Fruit fly (Drosophila melanogaster) whole organism, embryonic: ENCODE results near the gene CG13898.

Experiments used
- ATbp ChIP-seq: fragments of 200-800 bp; sonication (Bioruptor generic); optimal IDR thresholded peaks from 2 replicates; lab custom pipeline; 2017; ENCODE audit warnings: missing biosample characterization, mild to moderate bottlenecking, missing genetic modification characterization, missing genetic modification reagents
- Blimp-1 ChIP-seq: fragments of 200-800 bp; sonication (Bioruptor generic); optimal IDR thresholded peaks from 3 replicates; lab custom pipeline; 2018; ENCODE audit warnings: missing biosample characterization, missing genetic modification characterization, mild to moderate bottlenecking, moderate library complexity, missing genetic modification reagents
- CG12236 ChIP-seq: fragments of 200-800 bp; sonication (Bioruptor generic); optimal IDR thresholded peaks from 2 replicates; lab custom pipeline; 2016; ENCODE audit warnings: missing biosample characterization, missing genetic modification characterization
- CG1603 ChIP-seq: fragments of 200-800 bp; sonication (Bioruptor generic); optimal IDR thresholded peaks from 2 replicates; lab custom pipeline; 2019; ENCODE audit warnings: missing biosample characterization, mild to moderate bottlenecking, missing genetic modification characterization, moderate library complexity
- CG2678 ChIP-seq: fragments of 200-800 bp; sonication (Bioruptor generic); optimal IDR thresholded peaks from 3 replicates; lab custom pipeline; 2019; ENCODE audit warnings: missing biosample characterization, mild to moderate bottlenecking, missing genetic modification characterization, moderate library complexity
- CG31388 ChIP-seq: fragments of 200-800 bp; sonication (Bioruptor generic); optimal IDR thresholded peaks from 2 replicates; lab custom pipeline; 2016; ENCODE audit warnings: missing biosample characterization, missing genetic modification characterization
- CG31441 ChIP-seq: fragments of 200-800 bp; sonication (Bioruptor generic); IDR thresholded peaks from 2 replicates; pipeline ENCODE4 v1.3.6; 2022; ENCODE audit warnings: missing biosample characterization, missing genetic modification characterization
- CG5953 ChIP-seq: fragments of 200-800 bp; sonication (Bioruptor generic); IDR thresholded peaks from 2 replicates; pipeline ENCODE4 v1.3.6; 2022; ENCODE audit warnings: missing biosample characterization, missing genetic modification characterization
- CG7839 ChIP-seq: fragments of 200-800 bp; sonication (Bioruptor generic); optimal IDR thresholded peaks from 3 replicates; lab custom pipeline; 2018; ENCODE audit warnings: missing biosample characterization, mild to moderate bottlenecking, missing genetic modification characterization, moderate library complexity
- CG8388 ChIP-seq: fragments of 200-800 bp; sonication (Bioruptor generic); optimal IDR thresholded peaks from 2 replicates; lab custom pipeline; 2019; ENCODE audit warnings: missing biosample characterization, mild to moderate bottlenecking, missing genetic modification characterization, moderate library complexity
- CG9797 ChIP-seq: fragments of 200-800 bp; sonication (Bioruptor generic); optimal IDR thresholded peaks from 3 replicates; lab custom pipeline; 2018; ENCODE audit warnings: missing biosample characterization, mild to moderate bottlenecking, missing genetic modification characterization
- Dip3 ChIP-seq: fragments of 200-800 bp; sonication (Bioruptor generic); optimal IDR thresholded peaks from 3 replicates; lab custom pipeline; 2016; ENCODE audit warnings: missing biosample characterization, missing genetic modification characterization
- Dll ChIP-seq: fragments of 200-800 bp; sonication (Bioruptor generic); IDR thresholded peaks from 4 replicates; pipeline ENCODE4 v1.3.6; 2022; ENCODE audit warnings: missing biosample characterization, missing genetic modification characterization; ENCODE audit not compliant: partially characterized antibody
- Drgx ChIP-seq: fragments of 200-800 bp; sonication (Bioruptor generic); IDR thresholded peaks from 2 replicates; pipeline ENCODE4 v1.3.6; 2022; ENCODE audit warnings: missing biosample characterization, missing genetic modification characterization
- HLH4C ChIP-seq: fragments of 200-800 bp; sonication (Bioruptor generic); IDR thresholded peaks from 3 replicates; pipeline ENCODE4 v1.3.6; 2022; ENCODE audit warnings: missing biosample characterization, missing genetic modification characterization; ENCODE audit not compliant: partially characterized antibody
- NC2α ChIP-seq: fragments of 200-800 bp; sonication (Bioruptor generic); optimal IDR thresholded peaks from 2 replicates; lab custom pipeline; 2016; ENCODE audit warnings: missing biosample characterization, missing genetic modification characterization
- Nf-YA ChIP-seq: fragments of 200-800 bp; sonication (Bioruptor generic); IDR thresholded peaks from 2 replicates; pipeline ENCODE4 v1.3.6; 2022; ENCODE audit warnings: missing biosample characterization, missing genetic modification characterization
- Oli ChIP-seq: fragments of 200-800 bp; sonication (Bioruptor generic); optimal IDR thresholded peaks from 2 replicates; lab custom pipeline; 2018; ENCODE audit warnings: missing biosample characterization, mild to moderate bottlenecking, missing genetic modification characterization, moderate library complexity
- Poxn ChIP-seq: fragments of 200-800 bp; sonication (Bioruptor generic); IDR thresholded peaks from 2 replicates; pipeline ENCODE4 v1.3.6; 2022; ENCODE audit warnings: missing biosample characterization, missing genetic modification characterization
- Rfx ChIP-seq: fragments of 200-800 bp; sonication (Bioruptor generic); IDR thresholded peaks from 2 replicates; pipeline ENCODE4 v1.3.6; 2022; ENCODE audit warnings: missing biosample characterization, missing genetic modification characterization
- Sry-β ChIP-seq: fragments of 200-800 bp; sonication (Bioruptor generic); optimal IDR thresholded peaks from 2 replicates; lab custom pipeline; 2018; ENCODE audit warnings: missing biosample characterization, mild to moderate bottlenecking, missing genetic modification characterization, moderate library complexity
- Xbp1 ChIP-seq: fragments of 200-800 bp; sonication (Bioruptor generic); optimal IDR thresholded peaks from 3 replicates; lab custom pipeline; 2016; ENCODE audit warnings: missing biosample characterization, mild to moderate bottlenecking, missing genetic modification characterization
- aop ChIP-seq: fragments of 200-800 bp; sonication (Bioruptor generic); IDR thresholded peaks from 2 replicates; pipeline ENCODE4 v1.3.6; 2022; ENCODE audit warnings: missing biosample characterization, missing genetic modification characterization
- ara ChIP-seq: fragments of 200-800 bp; sonication (Bioruptor generic); IDR thresholded peaks from 2 replicates; pipeline ENCODE4 v1.3.6; 2022; ENCODE audit warnings: missing biosample characterization, missing genetic modification characterization
- bsh ChIP-seq, 2 experiments: fragments of 200-800 bp; sonication (Bioruptor generic); optimal IDR thresholded peaks; 2 replicates each; lab custom pipeline; 2017 to 2018; ENCODE audit warnings: mild to moderate bottlenecking in 2 of 2, missing biosample characterization in 2 of 2, missing genetic modification characterization in 2 of 2, moderate library complexity in 1 of 2
- ci ChIP-seq: fragments of 200-800 bp; sonication (Bioruptor generic); IDR thresholded peaks from 3 replicates; pipeline ENCODE4 v1.3.6; 2022; ENCODE audit warnings: missing biosample characterization, missing genetic modification characterization
- crp ChIP-seq, 2 experiments: fragments of 200-800 bp; sonication (Bioruptor generic); optimal IDR thresholded peaks; 2 replicates in 1 of 2; 3 replicates in 1 of 2; lab custom pipeline; 2017; ENCODE audit warnings: missing biosample characterization in 2 of 2, missing genetic modification characterization in 2 of 2, mild to moderate bottlenecking in 1 of 2, moderate library complexity in 1 of 2
- danr ChIP-seq: fragments of 200-800 bp; sonication (Bioruptor generic); IDR thresholded peaks from 2 replicates; pipeline ENCODE4 v1.3.6; 2022; ENCODE audit warnings: missing biosample characterization, missing genetic modification characterization
- dmrt99B ChIP-seq: fragments of 200-800 bp; sonication (Bioruptor generic); optimal IDR thresholded peaks from 2 replicates; lab custom pipeline; 2018; ENCODE audit warnings: missing biosample characterization, mild to moderate bottlenecking, missing genetic modification characterization, moderate library complexity
- dysf ChIP-seq: fragments of 200-800 bp; sonication (Bioruptor generic); IDR thresholded peaks from 3 replicates; pipeline ENCODE4 v1.3.6; 2022; ENCODE audit warnings: missing biosample characterization, missing genetic modification characterization
- en ChIP-seq: fragments of 200-800 bp; sonication (Bioruptor generic); optimal IDR thresholded peaks from 2 replicates; lab custom pipeline; 2016; ENCODE audit warnings: missing biosample characterization, missing genetic modification characterization
- esg ChIP-seq: fragments of 200-800 bp; sonication (Bioruptor generic); conservative IDR thresholded peaks from 2 replicates; pipeline ENCODE4 v1.3.6; 2022; ENCODE audit warnings: missing biosample characterization, missing genetic modification characterization
- eve ChIP-seq, 2 experiments: fragments of >200 bp; optimal IDR thresholded peaks; 2 replicates each; lab custom pipeline; 2017; ENCODE audit warnings: missing biosample characterization in 2 of 2, missing genetic modification characterization in 2 of 2
- ewg ChIP-seq: fragments of 200-800 bp; sonication (Bioruptor generic); optimal IDR thresholded peaks from 3 replicates; lab custom pipeline; 2017; ENCODE audit warnings: mild to moderate bottlenecking, missing biosample characterization, missing genetic modification reagents, missing genetic modification characterization
- gem ChIP-seq: fragments of 200-800 bp; sonication (Bioruptor generic); optimal IDR thresholded peaks from 2 replicates; lab custom pipeline; 2019; ENCODE audit warnings: missing biosample characterization, mild to moderate bottlenecking, missing genetic modification characterization, moderate library complexity
- h ChIP-seq: fragments of >200 bp; optimal IDR thresholded peaks from 2 replicates; lab custom pipeline; 2017
- hbn ChIP-seq: fragments of 200-800 bp; sonication (Bioruptor generic); IDR thresholded peaks from 2 replicates; pipeline ENCODE4 v1.3.6; 2022; ENCODE audit warnings: missing biosample characterization, missing genetic modification characterization; ENCODE audit not compliant: partially characterized antibody
- lmd ChIP-seq: fragments of 200-800 bp; sonication (Bioruptor generic); IDR thresholded peaks from 2 replicates; pipeline ENCODE4 v1.3.6; 2022; ENCODE audit warnings: missing biosample characterization, missing genetic modification characterization
- nmo ChIP-seq: fragments of 200-800 bp; sonication (Bioruptor generic); optimal IDR thresholded peaks from 2 replicates; lab custom pipeline; 2018; ENCODE audit warnings: missing biosample characterization, mild to moderate bottlenecking, missing genetic modification characterization, moderate library complexity
- prd ChIP-seq, 3 experiments: fragments of >200 bp in 2 of 3; fragments of 200-800 bp in 1 of 3; sonication (Bioruptor generic) in 1 of 3; optimal IDR thresholded peaks in 2 of 3; IDR thresholded peaks in 1 of 3; 2 replicates in 2 of 3; 3 replicates in 1 of 3; pipeline versions ENCODE4 v1.3.6 to Lab custom; 2017 to 2022; ENCODE audit warnings: missing biosample characterization in 1 of 3, missing genetic modification characterization in 1 of 3
- salm ChIP-seq: fragments of 200-800 bp; sonication (Bioruptor generic); optimal IDR thresholded peaks from 2 replicates; lab custom pipeline; 2018; ENCODE audit warnings: missing biosample characterization, mild to moderate bottlenecking, missing genetic modification characterization
- sisA ChIP-seq: fragments of 200-800 bp; sonication (Bioruptor generic); IDR thresholded peaks from 2 replicates; pipeline ENCODE4 v1.3.6; 2022; ENCODE audit warnings: missing biosample characterization, missing genetic modification characterization
- stc ChIP-seq: fragments of 200-800 bp; sonication (Bioruptor generic); IDR thresholded peaks from 2 replicates; pipeline ENCODE4 v1.3.6; 2022; ENCODE audit warnings: missing biosample characterization, missing genetic modification characterization
- sug ChIP-seq: fragments of 200-800 bp; optimal IDR thresholded peaks from 2 replicates; lab custom pipeline; 2019; ENCODE audit warnings: missing biosample characterization, mild to moderate bottlenecking, missing genetic modification characterization, moderate library complexity
- twi ChIP-seq: fragments of 200-800 bp; optimal IDR thresholded peaks from 2 replicates; lab custom pipeline; 2019; ENCODE audit warnings: missing biosample characterization, mild to moderate bottlenecking, missing genetic modification characterization, moderate library complexity
- unpg ChIP-seq: fragments of 200-800 bp; sonication (Bioruptor generic); optimal IDR thresholded peaks from 3 replicates; lab custom pipeline; 2018; ENCODE audit warnings: missing biosample characterization, mild to moderate bottlenecking, missing genetic modification characterization, moderate library complexity
- wdn ChIP-seq: fragments of 200-800 bp; sonication (Bioruptor generic); IDR thresholded peaks from 2 replicates; pipeline ENCODE4 v1.3.6; 2022; ENCODE audit warnings: missing biosample characterization, missing genetic modification characterization
- wor ChIP-seq: fragments of 200-800 bp; sonication (Bioruptor generic); IDR thresholded peaks from 2 replicates; pipeline ENCODE4 v1.3.6; 2022; ENCODE audit warnings: missing biosample characterization, missing genetic modification characterization
- zfh1 ChIP-seq: fragments of 200-800 bp; sonication (Bioruptor generic); IDR thresholded peaks from 3 replicates; pipeline ENCODE4 v1.3.6; 2022; ENCODE audit warnings: missing biosample characterization, missing genetic modification characterization

CG13898 gene

DNA sequence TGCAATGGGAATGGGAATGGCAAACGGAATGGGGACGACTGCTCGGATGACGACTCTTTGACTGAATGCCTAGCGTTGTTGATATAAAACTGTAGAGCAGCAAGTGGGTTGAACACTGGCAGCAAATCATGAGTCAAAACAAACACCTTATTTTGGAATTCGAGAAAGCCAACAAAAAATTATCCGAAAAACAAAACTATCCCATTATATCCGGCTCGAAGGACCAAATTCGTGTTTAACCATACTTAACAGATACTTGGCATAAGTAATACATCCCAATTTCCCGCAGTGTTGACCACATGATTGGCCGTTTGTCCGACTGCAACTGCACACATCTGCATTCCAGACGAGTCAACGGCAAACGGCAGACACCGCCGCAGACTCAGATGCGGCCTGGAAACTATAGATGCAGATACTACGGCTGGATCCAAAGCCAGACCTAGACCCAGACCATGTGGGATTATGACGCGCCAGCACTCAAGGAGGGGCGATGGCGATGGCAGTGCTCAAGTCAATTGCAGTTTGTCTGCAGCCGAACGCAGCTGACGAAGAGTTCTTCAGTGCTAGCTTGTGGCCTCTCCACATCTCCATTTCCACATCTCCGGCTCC is 9.5 kb upstream of the CG13898 start:
- peak; percentile 46 for TF ChIP-seq unpg
- no peak for TF ChIP-seq Xbp1
- TF ChIP-seq wdn: no peak
- no peak for TF ChIP-seq hbn (GFP tag; lab: Robert Waterston, UW)
- TF ChIP-seq Nf-YA (GFP tag; lab: Robert Waterston, UW): no peak
- peak; percentile 21 for TF ChIP-seq ATbp (GFP tag; lab: Kevin White, UChicago)
- peak; percentile 16 for TF ChIP-seq Oli (tag; lab: Kevin White, UChicago)
- no peak for TF ChIP-seq Dip3 (GFP tag; lab: Kevin White, UChicago)
- peak; percentile 15; the same call in 1 of the 2 replicates for TF ChIP-seq lmd (GFP tag; lab: Robert Waterston, UW)
- TF ChIP-seq ci (GFP tag; lab: Robert Waterston, UW): peak; percentile 51; the same call in 1 of the 3 replicates
- peak; percentile 95 for TF ChIP-seq twi (tag; lab: Kevin White, UChicago)
- TF ChIP-seq CG12236 (GFP tag; lab: Kevin White, UChicago): no peak
- peak; percentile 31; the same call in 1 of the 3 replicates for TF ChIP-seq zfh1 (GFP tag; lab: Robert Waterston, UW)
- TF ChIP-seq aop (GFP tag; lab: Robert Waterston, UW): no peak
- no peak for TF ChIP-seq HLH4C (GFP tag; lab: Robert Waterston, UW)
- no peak for TF ChIP-seq h (lab: Kevin White, UChicago)
- peak; percentile 31; the same call in 1 of the 2 replicates for TF ChIP-seq sisA
- TF ChIP-seq salm (tag; lab: Kevin White, UChicago): no peak
- TF ChIP-seq crp (GFP tag; optimal IDR thresholded peaks at IDR 0.05; lab: Kevin White, UChicago): no peak
- TF ChIP-seq dysf (GFP tag; lab: Robert Waterston, UW): peak; percentile 22; the same call in 1 of the 3 replicates
- TF ChIP-seq Rfx (GFP tag; lab: Robert Waterston, UW): no peak
- TF ChIP-seq CG2678 (tag; lab: Kevin White, UChicago): peak; percentile 14
- no peak for TF ChIP-seq sug (tag; lab: Kevin White, UChicago)
- TF ChIP-seq en (GFP tag; lab: Kevin White, UChicago): no peak
- peak; percentile 19 for TF ChIP-seq CG8388 (GFP tag; lab: Kevin White, UChicago)
- peak; percentile 44 to 86 for TF ChIP-seq bsh (GFP tag; optimal IDR thresholded peaks at IDR 0.05; lab: Kevin White, UChicago)
- TF ChIP-seq CG5953: no peak
- no peak for TF ChIP-seq Dll
- TF ChIP-seq prd (optimal IDR thresholded peaks at IDR 0.05; lab: Kevin White, UChicago): no peak
- 0 out of 3 replicates have a peak, but pooled peaks have one; percentile 19 for TF ChIP-seq prd (GFP tag; IDR thresholded peaks at IDR 0.05; lab: Robert Waterston, UW)
- peak; percentile 28 for TF ChIP-seq CG7839 (tag; lab: Kevin White, UChicago)
- TF ChIP-seq Sry-β (GFP tag; lab: Kevin White, UChicago): no peak
- TF ChIP-seq CG1603 (tag; lab: Kevin White, UChicago): peak; percentile 71
- TF ChIP-seq CG31441: peak; percentile 35
- peak; percentile 44 for TF ChIP-seq gem (tag; lab: Kevin White, UChicago)
- TF ChIP-seq danr (GFP tag; lab: Robert Waterston, UW): no peak
- no peak for TF ChIP-seq CG9797
- no peak for TF ChIP-seq stc (GFP tag; lab: Robert Waterston, UW)
- peak; percentile 56 for TF ChIP-seq dmrt99B
- TF ChIP-seq ewg (GFP tag; lab: Kevin White, UChicago): peak; percentile 14
- TF ChIP-seq wor (GFP tag; lab: Robert Waterston, UW): 0 out of 2 replicates have a peak, but pooled peaks have one; percentile 12
- TF ChIP-seq esg: no peak
- TF ChIP-seq NC2α (GFP tag; lab: Kevin White, UChicago): peak; percentile 2
- peak; percentile 1 for TF ChIP-seq nmo (GFP tag; lab: Kevin White, UChicago)
- TF ChIP-seq CG31388 (GFP tag; lab: Kevin White, UChicago): no peak
- TF ChIP-seq Blimp-1 (GFP tag; lab: Kevin White, UChicago): peak; percentile 27
- peak in 1 of 2 experiments; percentile 1 for TF ChIP-seq eve (GFP tag; optimal IDR thresholded peaks at IDR 0.05; lab: Kevin White, UChicago)
- no peak for TF ChIP-seq Poxn (GFP tag; lab: Robert Waterston, UW)
- TF ChIP-seq ara (GFP tag; lab: Robert Waterston, UW): 0 out of 2 replicates have a peak, but pooled peaks have one; percentile 15
- peak; percentile 95 for TF ChIP-seq Drgx (GFP tag; lab: Robert Waterston, UW)
